Fruit fly (Drosophila melanogaster) whole organism, wandering third instar larva: ENCODE data around the gene Mics1.
A peak's percentile ranks its signal among the peaks of the same experiment; 100 is the strongest.

Experiments
- Abd-B ChIP-seq: fragments of >200 bp; optimal IDR thresholded peaks from 2 replicates; lab custom pipeline; 2017; ENCODE audit warnings: missing biosample characterization, missing genetic modification characterization
- CG32264 ChIP-seq: fragments of 200-800 bp; sonication (Bioruptor generic); optimal IDR thresholded peaks from 2 replicates; lab custom pipeline; 2016; ENCODE audit warnings: missing biosample characterization, missing genetic modification characterization
- CG9705 ChIP-seq: fragments of 200-800 bp; sonication (Bioruptor generic); optimal IDR thresholded peaks from 2 replicates; lab custom pipeline; 2018; ENCODE audit warnings: missing biosample characterization, mild to moderate bottlenecking, missing genetic modification characterization
- CrebA ChIP-seq: fragments of 200-800 bp; sonication (Bioruptor generic); optimal IDR thresholded peaks from 2 replicates; lab custom pipeline; 2016; ENCODE audit warnings: missing biosample characterization, mild to moderate bottlenecking, missing genetic modification characterization, borderline replicate concordance
- Dfd ChIP-seq: fragments of >200 bp; optimal IDR thresholded peaks from 2 replicates; lab custom pipeline; 2017; ENCODE audit warnings: missing biosample characterization, missing genetic modification characterization
- Dif ChIP-seq: fragments of 200-275, 200-300 bp; sonication (Bioruptor generic); optimal IDR thresholded peaks from 2 replicates; lab custom pipeline; 2018; ENCODE audit warnings: missing biosample characterization, missing genetic modification characterization; ENCODE audit not compliant: partially characterized antibody
- GATAd ChIP-seq: sonication (Bioruptor generic); optimal IDR thresholded peaks from 2 replicates; lab custom pipeline; 2016; ENCODE audit warnings: missing biosample characterization, missing genetic modification characterization
- HLH106 ChIP-seq: fragments of 200-800 bp; optimal IDR thresholded peaks from 3 replicates; lab custom pipeline; 2019; ENCODE audit warnings: missing biosample characterization, mild to moderate bottlenecking, missing genetic modification characterization, moderate library complexity
- Hnf4 ChIP-seq: fragments of 200-800 bp; sonication (Bioruptor generic); optimal IDR thresholded peaks from 2 replicates; lab custom pipeline; 2016; ENCODE audit warnings: missing biosample characterization, mild to moderate bottlenecking, missing genetic modification characterization
- Hr78 ChIP-seq: fragments of >200 bp; optimal IDR thresholded peaks from 2 replicates; lab custom pipeline; 2017; ENCODE audit warnings: missing biosample characterization, missing genetic modification characterization
- Hr83 ChIP-seq: fragments of 200-300 bp; sonication (Bioruptor generic); optimal IDR thresholded peaks from 2 replicates; lab custom pipeline; 2016; ENCODE audit warnings: missing biosample characterization, mild to moderate bottlenecking, missing genetic modification characterization, moderate library complexity; ENCODE audit not compliant: poor library complexity, severe bottlenecking
- N ChIP-seq: fragments of >200 bp; optimal IDR thresholded peaks from 2 replicates; lab custom pipeline; 2018; ENCODE audit warnings: missing biosample characterization, missing external identifiers, missing genetic modification characterization
- OdsH ChIP-seq: fragments of 200-800 bp; sonication (Bioruptor generic); optimal IDR thresholded peaks from 2 replicates; lab custom pipeline; 2016; ENCODE audit warnings: missing biosample characterization, mild to moderate bottlenecking, missing genetic modification characterization
- Rel ChIP-seq, 2 experiments: fragments of 200-800 bp; sonication (Bioruptor generic) in 1 of 2; optimal IDR thresholded peaks; 2 replicates in 1 of 2; 3 replicates in 1 of 2; lab custom pipeline; 2016 to 2019; ENCODE audit warnings: mild to moderate bottlenecking in 2 of 2, missing biosample characterization in 2 of 2, missing genetic modification characterization in 2 of 2, moderate library complexity in 1 of 2
- Sp1 ChIP-seq: fragments of 200-800 bp; sonication (Bioruptor generic); optimal IDR thresholded peaks from 3 replicates; lab custom pipeline; 2019; ENCODE audit warnings: missing biosample characterization, mild to moderate bottlenecking, missing genetic modification characterization, moderate library complexity
- Vsx2 ChIP-seq: fragments of 200-300, 225-300 bp; sonication (Bioruptor generic); optimal IDR thresholded peaks from 2 replicates; lab custom pipeline; 2018; ENCODE audit warnings: missing biosample characterization, missing genetic modification characterization; ENCODE audit not compliant: partially characterized antibody
- br ChIP-seq: fragments of 200-800 bp; sonication (Bioruptor generic); optimal IDR thresholded peaks from 2 replicates; lab custom pipeline; 2016; ENCODE audit warnings: missing biosample characterization, missing genetic modification characterization
- dl ChIP-seq, 2 experiments: fragments of 175-275, 200-275 bp in 1 of 2; fragments of 200-275 bp in 1 of 2; sonication (Bioruptor generic); optimal IDR thresholded peaks; lab custom pipeline; 2018; ENCODE audit warnings: mild to moderate bottlenecking in 2 of 2, missing biosample characterization in 2 of 2, missing genetic modification characterization in 2 of 2, moderate library complexity in 2 of 2; ENCODE audit not compliant: partially characterized antibody in 2 of 2, insufficient read depth in 1 of 2
- dmrt93B ChIP-seq: fragments of 200-800 bp; sonication (Bioruptor generic); optimal IDR thresholded peaks from 2 replicates; lab custom pipeline; 2018; ENCODE audit warnings: missing biosample characterization, mild to moderate bottlenecking, missing genetic modification characterization
- foxo ChIP-seq, 2 experiments: fragments of 200-800 bp; sonication (Bioruptor generic); optimal IDR thresholded peaks; 2 replicates in 1 of 2; 3 replicates in 1 of 2; lab custom pipeline; 2016 to 2017; ENCODE audit warnings: missing biosample characterization in 2 of 2, missing genetic modification characterization in 2 of 2
- h ChIP-seq: fragments of 200-800 bp; sonication (Bioruptor generic); optimal IDR thresholded peaks from 3 replicates; lab custom pipeline; 2016; ENCODE audit warnings: missing biosample characterization, mild to moderate bottlenecking, missing genetic modification characterization
- jim ChIP-seq: fragments of 175-275, 200-325 bp; sonication (Bioruptor generic); optimal IDR thresholded peaks from 2 replicates; lab custom pipeline; 2016; ENCODE audit warnings: missing biosample characterization, mild to moderate bottlenecking, missing genetic modification characterization
- pan ChIP-seq: fragments of >200 bp; optimal IDR thresholded peaks from 2 replicates; lab custom pipeline; 2017
- psq ChIP-seq: fragments of 200-800 bp; sonication (Bioruptor generic); optimal IDR thresholded peaks from 3 replicates; lab custom pipeline; 2017; ENCODE audit warnings: missing biosample characterization, mild to moderate bottlenecking, missing genetic modification characterization, moderate library complexity
- rgr ChIP-seq: fragments of 200-800 bp; sonication (Bioruptor generic); optimal IDR thresholded peaks from 3 replicates; lab custom pipeline; 2016; ENCODE audit warnings: missing biosample characterization, mild to moderate bottlenecking, missing genetic modification characterization
- sv ChIP-seq: fragments of 200-800 bp; sonication (Bioruptor generic); optimal IDR thresholded peaks from 3 replicates; lab custom pipeline; 2016; ENCODE audit warnings: missing biosample characterization, missing genetic modification characterization
- tai ChIP-seq: sonication (Bioruptor generic); optimal IDR thresholded peaks from 2 replicates; lab custom pipeline; 2016; ENCODE audit warnings: missing biosample characterization, missing genetic modification characterization
- woc ChIP-seq: sonication (Bioruptor generic); optimal IDR thresholded peaks from 2 replicates; lab custom pipeline; 2016; ENCODE audit warnings: missing biosample characterization, mild to moderate bottlenecking, missing genetic modification characterization

Mics1 gene

DNA sequence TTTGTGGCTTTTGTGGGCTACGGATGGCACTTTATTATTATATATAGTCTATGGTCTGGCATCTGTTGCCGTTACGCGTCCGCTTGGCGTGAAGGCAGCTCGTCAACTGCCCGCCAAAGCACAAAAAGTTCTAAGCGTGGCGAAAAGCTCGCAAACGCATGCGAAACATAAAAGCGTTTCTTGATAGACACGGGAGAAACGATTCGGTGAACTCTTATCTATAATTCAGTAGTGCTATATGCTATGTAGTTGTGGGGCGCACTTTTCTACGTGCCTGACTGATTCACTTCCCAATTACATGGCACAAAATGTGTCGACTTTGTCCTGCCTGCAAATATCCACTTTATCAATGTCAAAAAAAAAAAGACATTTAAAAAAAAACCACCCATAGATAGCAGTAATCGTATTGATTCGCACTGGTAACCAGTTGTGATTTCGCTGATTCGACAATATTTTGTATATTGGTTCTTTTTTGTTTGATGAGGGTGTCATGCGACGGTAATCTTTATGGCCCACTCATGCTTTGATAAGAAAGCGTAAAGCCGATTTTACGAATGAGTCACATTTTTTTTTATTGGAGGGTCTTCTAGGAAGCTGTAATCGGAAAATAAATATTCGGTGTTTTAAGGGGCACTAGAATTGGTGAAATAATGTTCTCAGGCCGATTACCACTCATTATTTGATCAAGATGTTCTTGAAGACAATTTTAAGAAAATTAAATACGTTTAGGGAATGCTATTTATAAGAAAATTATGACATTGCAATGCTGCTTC lies 3.0 kb upstream of the Mics1 start, which contains the start of gene alpha-Est9:
Gene alpha-Est9 (minus strand): TSS at position 110 of the 773 bp plus-strand sequence.
- TF ChIP-seq Abd-B (GFP tag; lab: Kevin White, UChicago) (no peak), Vsx2 (GFP tag; lab: Kevin White, UChicago) (no peak), Rel (GFP tag; optimal IDR thresholded peaks at IDR 0.05; lab: Kevin White, UChicago) (no peak), Rel (tag; optimal IDR thresholded peaks at IDR 0.05; lab: Kevin White, UChicago) (peak; percentile 69), dmrt93B (GFP tag; lab: Kevin White, UChicago) (no peak), GATAd (no peak), br (peak; percentile 0), h (GFP tag; lab: Kevin White, UChicago) (peak; percentile 55), HLH106 (tag; lab: Kevin White, UChicago) (no peak), CrebA (GFP tag; lab: Kevin White, UChicago) (peak; percentile 24), foxo (GFP tag; optimal IDR thresholded peaks at IDR 0.05; lab: Kevin White, UChicago) (peak in 1 of 2 experiments; percentile 4)

DNA sequence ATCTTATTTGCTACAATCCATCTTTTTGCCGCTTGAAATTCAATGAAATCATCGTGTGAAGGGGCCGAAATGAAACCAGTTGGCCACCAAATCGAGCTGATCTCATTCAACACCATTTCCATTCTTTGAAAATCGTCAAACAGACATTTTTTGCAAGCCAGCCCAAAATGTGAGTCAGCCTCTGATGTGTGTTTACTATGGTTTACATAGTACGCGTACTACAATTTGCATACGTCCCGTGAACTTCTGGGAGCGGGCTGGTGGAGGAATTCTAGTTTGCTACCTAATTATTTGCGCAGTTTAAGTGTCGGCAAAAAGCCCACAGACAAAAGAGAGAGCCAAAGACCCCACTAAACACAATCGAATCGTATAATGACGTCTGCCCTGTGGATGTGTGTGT lies 1.0 kb upstream of the Mics1 start:
- TF ChIP-seq dl (GFP tag; optimal IDR thresholded peaks at IDR 0.05; lab: Kevin White, UChicago; ENCODE audit: insufficient read depth in 1 of 2, partially characterized antibody in 2 of 2) (no peak), foxo (GFP tag; optimal IDR thresholded peaks at IDR 0.05; lab: Kevin White, UChicago) (no peak), CG9705 (GFP tag; lab: Kevin White, UChicago) (no peak), psq (GFP tag; lab: Kevin White, UChicago) (no peak), CG32264 (GFP tag; lab: Kevin White, UChicago) (no peak), sv (no peak), Hr83 (GFP tag; lab: Kevin White, UChicago) (no peak), Dif (no peak), Abd-B (GFP tag; lab: Kevin White, UChicago) (no peak), OdsH (GFP tag; lab: Kevin White, UChicago) (no peak)

- TF ChIP-seq rgr (GFP tag; lab: Kevin White, UChicago) (peak; percentile 31), h (GFP tag; lab: Kevin White, UChicago) (peak; percentile 33), N (no peak), Hnf4 (no peak)
These were observed 1.7 kb downstream of the Mics1 start for dm6 chr3R:7500513-7500912.

dm6 chr3R:7499488-7499887 lies 2.7 kb downstream of the Mics1 start:
- TF ChIP-seq br: no peak

DNA sequence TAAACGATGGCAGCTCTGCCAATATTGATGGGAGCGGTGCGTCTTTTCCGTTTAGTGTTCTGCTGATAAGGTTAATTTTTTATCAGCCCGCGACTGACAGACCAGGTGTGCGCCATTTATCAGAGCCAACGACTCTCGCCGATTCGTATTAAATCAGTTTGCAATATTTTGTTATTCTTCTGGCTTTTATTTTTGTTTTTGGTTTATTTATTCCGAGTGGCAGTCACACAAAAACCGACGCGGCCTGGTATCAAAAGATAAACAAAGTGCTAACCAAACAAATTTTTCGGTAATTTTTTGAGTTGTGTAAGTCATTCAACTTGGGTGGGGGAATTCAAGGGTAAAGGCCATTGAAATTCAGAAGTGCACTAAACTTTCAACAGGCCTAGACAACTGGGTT lies 4.7 kb downstream of the Mics1 start:
- peak; percentile 41 for TF ChIP-seq CrebA (GFP tag; lab: Kevin White, UChicago)
- peak; percentile 33 for TF ChIP-seq br
- TF ChIP-seq pan (lab: Kevin White, UChicago): no peak
- peak; percentile 56 for TF ChIP-seq h (GFP tag; lab: Kevin White, UChicago)
- TF ChIP-seq Rel (GFP tag; optimal IDR thresholded peaks at IDR 0.05; lab: Kevin White, UChicago): peak; percentile 18
- TF ChIP-seq Rel (tag; optimal IDR thresholded peaks at IDR 0.05; lab: Kevin White, UChicago): peak; percentile 74
- no peak for TF ChIP-seq jim (GFP tag; lab: Kevin White, UChicago)
- TF ChIP-seq OdsH (GFP tag; lab: Kevin White, UChicago): peak; percentile 25
- TF ChIP-seq Sp1: peak; percentile 16
- TF ChIP-seq, all 38 proteins: peak for 6

dm6 chr3R:7493745-7494144 lies 8.4 kb downstream of the Mics1 start, which contains the start of gene alpha-Est10:
Gene alpha-Est10 (minus strand): TSS chr3R:7493845.
- no peak for TF ChIP-seq CG32264 (GFP tag; lab: Kevin White, UChicago)
- no peak for TF ChIP-seq tai (GFP tag; lab: Kevin White, UChicago)
- TF ChIP-seq Vsx2 (GFP tag; lab: Kevin White, UChicago): no peak
- TF ChIP-seq dmrt93B (GFP tag; lab: Kevin White, UChicago): no peak
- TF ChIP-seq N: no peak
- no peak for TF ChIP-seq CG9705 (GFP tag; lab: Kevin White, UChicago)
- no peak for TF ChIP-seq CrebA (GFP tag; lab: Kevin White, UChicago)
- TF ChIP-seq jim (GFP tag; lab: Kevin White, UChicago): no peak
- TF ChIP-seq Sp1: no peak
- TF ChIP-seq Dfd: no peak
- no peak for TF ChIP-seq HLH106 (tag; lab: Kevin White, UChicago)
- TF ChIP-seq psq (GFP tag; lab: Kevin White, UChicago): no peak
- no peak for TF ChIP-seq woc (GFP tag; lab: Kevin White, UChicago)
- TF ChIP-seq pan (lab: Kevin White, UChicago): no peak
- TF ChIP-seq br: no peak
- TF ChIP-seq Hr78: no peak
